Fruit fly (Drosophila melanogaster) whole organism, embryonic: ENCODE measurements around the gene sloth1.

Experiments
- ATbp ChIP-seq: fragments of 200-800 bp; sonication (Bioruptor generic); optimal IDR thresholded peaks from 2 replicates; lab custom pipeline; 2017; ENCODE audit warnings: missing biosample characterization, mild to moderate bottlenecking, missing genetic modification characterization, missing genetic modification reagents
- Asciz ChIP-seq: fragments of 200-800 bp; sonication (Bioruptor generic); optimal IDR thresholded peaks from 2 replicates; lab custom pipeline; 2017; ENCODE audit warnings: missing biosample characterization, mild to moderate bottlenecking, missing genetic modification characterization, missing genetic modification reagents
- Blimp-1 ChIP-seq: fragments of 200-800 bp; sonication (Bioruptor generic); optimal IDR thresholded peaks from 3 replicates; lab custom pipeline; 2018; ENCODE audit warnings: missing biosample characterization, missing genetic modification characterization, mild to moderate bottlenecking, moderate library complexity, missing genetic modification reagents
- CG10267 ChIP-seq: fragments of 200-800 bp; sonication (Bioruptor generic); optimal IDR thresholded peaks from 2 replicates; lab custom pipeline; 2018; ENCODE audit warnings: missing biosample characterization, mild to moderate bottlenecking, missing genetic modification characterization, moderate library complexity
- CG10366 ChIP-seq: fragments of 200-800 bp; sonication (Bioruptor generic); IDR thresholded peaks from 2 replicates; pipeline ENCODE4 v1.3.6; 2022; ENCODE audit warnings: missing biosample characterization, missing genetic modification characterization
- CG13624 ChIP-seq: fragments of 200-800 bp; sonication (Bioruptor generic); optimal IDR thresholded peaks from 2 replicates; lab custom pipeline; 2016; ENCODE audit warnings: missing biosample characterization, missing genetic modification characterization
- CG16815 ChIP-seq: fragments of 200-800 bp; sonication (Bioruptor generic); optimal IDR thresholded peaks from 3 replicates; lab custom pipeline; 2017; ENCODE audit warnings: missing biosample characterization, mild to moderate bottlenecking, missing genetic modification characterization
- CG17802 ChIP-seq: fragments of 200-800 bp; sonication (Bioruptor generic); optimal IDR thresholded peaks from 2 replicates; lab custom pipeline; 2018; ENCODE audit warnings: missing biosample characterization, mild to moderate bottlenecking, missing genetic modification characterization, moderate library complexity
- CG18619 ChIP-seq: fragments of 200-800 bp; sonication (Bioruptor generic); optimal IDR thresholded peaks from 3 replicates; lab custom pipeline; 2017; ENCODE audit warnings: missing biosample characterization, mild to moderate bottlenecking, missing genetic modification characterization
- CG2116 ChIP-seq: fragments of 200-800 bp; sonication (Bioruptor generic); optimal IDR thresholded peaks from 3 replicates; lab custom pipeline; 2018; ENCODE audit warnings: missing biosample characterization, mild to moderate bottlenecking, missing genetic modification characterization
- CG30020 ChIP-seq: fragments of 200-800 bp; optimal IDR thresholded peaks from 2 replicates; lab custom pipeline; 2019; ENCODE audit warnings: missing biosample characterization, mild to moderate bottlenecking, missing genetic modification characterization, moderate library complexity
- CG34422 ChIP-seq: fragments of 200-800 bp; sonication (Bioruptor generic); IDR thresholded peaks from 3 replicates; pipeline ENCODE4 v1.3.6; 2022; ENCODE audit warnings: missing biosample characterization, missing genetic modification characterization
- CG4282 ChIP-seq: fragments of 200-800 bp; sonication (Bioruptor generic); optimal IDR thresholded peaks from 2 replicates; lab custom pipeline; 2016; ENCODE audit warnings: missing biosample characterization, missing genetic modification characterization
- CG4707 ChIP-seq: fragments of 200-800 bp; sonication (Bioruptor generic); optimal IDR thresholded peaks from 2 replicates; lab custom pipeline; 2018; ENCODE audit warnings: missing biosample characterization, mild to moderate bottlenecking, missing genetic modification characterization, moderate library complexity
- CG8478 ChIP-seq: fragments of >200 bp; optimal IDR thresholded peaks from 2 replicates; lab custom pipeline; 2018
- CG9932 ChIP-seq: fragments of 200-800 bp; sonication (Bioruptor generic); IDR thresholded peaks from 2 replicates; pipeline ENCODE4 v1.3.6; 2022; ENCODE audit warnings: missing biosample characterization, missing genetic modification characterization
- CoRest ChIP-seq: fragments of 200-800 bp; sonication (Bioruptor generic); optimal IDR thresholded peaks from 3 replicates; lab custom pipeline; 2018; ENCODE audit warnings: missing biosample characterization, mild to moderate bottlenecking, missing genetic modification characterization, moderate library complexity
- D ChIP-seq, 2 experiments: fragments of 200-800 bp in 1 of 2; fragments of >200 bp in 1 of 2; sonication (Bioruptor generic) in 1 of 2; optimal IDR thresholded peaks; 2 replicates in 1 of 2; 3 replicates in 1 of 2; lab custom pipeline; 2017; ENCODE audit warnings: mild to moderate bottlenecking in 1 of 2, missing biosample characterization in 1 of 2, missing genetic modification characterization in 1 of 2, missing genetic modification reagents in 1 of 2
- Dip2 ChIP-seq: fragments of 200-800 bp; sonication (Bioruptor generic); IDR thresholded peaks from 2 replicates; pipeline ENCODE4 v1.3.6; 2022; ENCODE audit warnings: missing biosample characterization, missing genetic modification characterization
- Fer2 ChIP-seq: fragments of 200-800 bp; sonication (Bioruptor generic); optimal IDR thresholded peaks from 2 replicates; lab custom pipeline; 2018; ENCODE audit warnings: missing biosample characterization, mild to moderate bottlenecking, missing genetic modification characterization, moderate library complexity
- H15 ChIP-seq: fragments of 200-800 bp; sonication (Bioruptor generic); IDR thresholded peaks from 3 replicates; pipeline ENCODE4 v1.3.6; 2022; ENCODE audit warnings: missing biosample characterization, missing genetic modification characterization
- HLH4C ChIP-seq: fragments of 200-800 bp; sonication (Bioruptor generic); IDR thresholded peaks from 3 replicates; pipeline ENCODE4 v1.3.6; 2022; ENCODE audit warnings: missing biosample characterization, missing genetic modification characterization; ENCODE audit not compliant: partially characterized antibody
- Hr39 ChIP-seq: fragments of >200 bp; optimal IDR thresholded peaks from 2 replicates; lab custom pipeline; 2017
- NFAT ChIP-seq: fragments of 200-800 bp; sonication (Bioruptor generic); IDR thresholded peaks from 2 replicates; pipeline ENCODE4 v1.3.6; 2022; ENCODE audit warnings: missing biosample characterization, missing genetic modification characterization
- Nf-YB ChIP-seq: fragments of 200-800 bp; sonication (Bioruptor generic); optimal IDR thresholded peaks from 3 replicates; lab custom pipeline; 2019; ENCODE audit warnings: missing biosample characterization, mild to moderate bottlenecking, missing genetic modification characterization, moderate library complexity
- Sry-β ChIP-seq: fragments of 200-800 bp; sonication (Bioruptor generic); optimal IDR thresholded peaks from 2 replicates; lab custom pipeline; 2018; ENCODE audit warnings: missing biosample characterization, mild to moderate bottlenecking, missing genetic modification characterization, moderate library complexity
- Vsx1 ChIP-seq: fragments of 200-800 bp; sonication (Bioruptor generic); optimal IDR thresholded peaks from 2 replicates; lab custom pipeline; 2017; ENCODE audit warnings: missing biosample characterization, mild to moderate bottlenecking, missing genetic modification characterization, missing genetic modification reagents
- amos ChIP-seq: fragments of 200-800 bp; sonication (Bioruptor generic); IDR thresholded peaks from 2 replicates; pipeline ENCODE4 v1.3.6; 2022; ENCODE audit warnings: missing biosample characterization, missing genetic modification characterization; ENCODE audit not compliant: partially characterized antibody
- ara ChIP-seq: fragments of 200-800 bp; sonication (Bioruptor generic); IDR thresholded peaks from 2 replicates; pipeline ENCODE4 v1.3.6; 2022; ENCODE audit warnings: missing biosample characterization, missing genetic modification characterization
- cas ChIP-seq: fragments of 200-800 bp; sonication (Bioruptor generic); IDR thresholded peaks from 2 replicates; pipeline ENCODE4 v1.3.6; 2022; ENCODE audit warnings: missing biosample characterization, missing genetic modification characterization
- corto ChIP-seq: fragments of 200-800 bp; sonication (Bioruptor generic); optimal IDR thresholded peaks from 2 replicates; lab custom pipeline; 2016; ENCODE audit warnings: missing biosample characterization, mild to moderate bottlenecking, missing genetic modification characterization, moderate library complexity
- crc ChIP-seq: fragments of 200-800 bp; sonication (Bioruptor generic); optimal IDR thresholded peaks from 2 replicates; lab custom pipeline; 2016; ENCODE audit warnings: missing biosample characterization, missing genetic modification characterization
- en ChIP-seq: fragments of 200-800 bp; sonication (Bioruptor generic); optimal IDR thresholded peaks from 2 replicates; lab custom pipeline; 2016; ENCODE audit warnings: missing biosample characterization, missing genetic modification characterization
- gsb ChIP-seq: fragments of 200-800 bp; sonication (Bioruptor generic); IDR thresholded peaks from 2 replicates; pipeline ENCODE4 v1.3.6; 2022; ENCODE audit warnings: missing biosample characterization, missing genetic modification characterization
- h ChIP-seq: fragments of >200 bp; optimal IDR thresholded peaks from 2 replicates; lab custom pipeline; 2017
- her ChIP-seq: fragments of 200-800 bp; sonication (Bioruptor generic); optimal IDR thresholded peaks from 2 replicates; lab custom pipeline; 2016; ENCODE audit warnings: missing biosample characterization, missing genetic modification characterization
- jigr1 ChIP-seq: fragments of 200-800 bp; sonication (Bioruptor generic); IDR thresholded peaks from 3 replicates; pipeline ENCODE4 v1.3.6; 2022; ENCODE audit warnings: missing biosample characterization, missing genetic modification characterization
- jing ChIP-seq: fragments of 200-800 bp; sonication (Bioruptor generic); optimal IDR thresholded peaks from 2 replicates; lab custom pipeline; 2018; ENCODE audit warnings: missing biosample characterization, mild to moderate bottlenecking, missing genetic modification characterization
- kni ChIP-seq: fragments of 200-800 bp; sonication (Bioruptor generic); optimal IDR thresholded peaks from 3 replicates; lab custom pipeline; 2017; ENCODE audit warnings: mild to moderate bottlenecking, missing biosample characterization, missing genetic modification reagents, missing genetic modification characterization
- knrl ChIP-seq: fragments of 200-800 bp; sonication (Bioruptor generic); IDR thresholded peaks from 3 replicates; pipeline ENCODE4 v1.3.6; 2022; ENCODE audit warnings: missing biosample characterization, missing genetic modification characterization; ENCODE audit not compliant: partially characterized antibody
- lbe ChIP-seq: fragments of 200-800 bp; sonication (Bioruptor generic); optimal IDR thresholded peaks from 2 replicates; lab custom pipeline; 2016; ENCODE audit warnings: missing biosample characterization, mild to moderate bottlenecking, missing genetic modification characterization
- p53 ChIP-seq: fragments of 200-800 bp; sonication (Bioruptor generic); optimal IDR thresholded peaks from 2 replicates; lab custom pipeline; 2016; ENCODE audit warnings: missing biosample characterization, missing genetic modification characterization
- peb ChIP-seq: fragments of 200-800 bp; sonication (Bioruptor generic); IDR thresholded peaks from 2 replicates; pipeline ENCODE4 v1.3.6; 2022; ENCODE audit warnings: missing biosample characterization, missing genetic modification characterization
- seq ChIP-seq: fragments of 200-800 bp; sonication (Bioruptor generic); IDR thresholded peaks from 2 replicates; pipeline ENCODE4 v1.3.6; 2022; ENCODE audit warnings: missing biosample characterization, missing genetic modification characterization
- slou ChIP-seq: fragments of 200-800 bp; sonication (Bioruptor generic); optimal IDR thresholded peaks from 3 replicates; lab custom pipeline; 2016; ENCODE audit warnings: missing biosample characterization, missing genetic modification characterization
- sug ChIP-seq: fragments of 200-800 bp; optimal IDR thresholded peaks from 2 replicates; lab custom pipeline; 2019; ENCODE audit warnings: missing biosample characterization, mild to moderate bottlenecking, missing genetic modification characterization, moderate library complexity
- wek ChIP-seq: fragments of 200-800 bp; sonication (Bioruptor generic); optimal IDR thresholded peaks from 3 replicates; lab custom pipeline; 2018; ENCODE audit warnings: missing biosample characterization, mild to moderate bottlenecking, missing genetic modification characterization, moderate library complexity
- zf30C ChIP-seq: fragments of 200-800 bp; sonication (Bioruptor generic); optimal IDR thresholded peaks from 3 replicates; lab custom pipeline; 2018; ENCODE audit warnings: missing biosample characterization, mild to moderate bottlenecking, missing genetic modification characterization
- zfh1 ChIP-seq: fragments of 200-800 bp; sonication (Bioruptor generic); IDR thresholded peaks from 3 replicates; pipeline ENCODE4 v1.3.6; 2022; ENCODE audit warnings: missing biosample characterization, missing genetic modification characterization

Gene sloth1

dm6 chrX:6969364-6970137 lies 41.6 kb upstream of the sloth1 start, which contains the start of gene CG4586 (continued):
- TF ChIP-seq cas (GFP tag; lab: Robert Waterston, UW): peak; percentile 89
- TF ChIP-seq seq (GFP tag; lab: Robert Waterston, UW): peak; percentile 97
- peak; percentile 91 for TF ChIP-seq zfh1 (GFP tag; lab: Robert Waterston, UW)
- TF ChIP-seq Fer2 (tag; lab: Kevin White, UChicago): peak; percentile 84
- peak; percentile 84 for TF ChIP-seq sug (tag; lab: Kevin White, UChicago)
- TF ChIP-seq CG10267 (tag; lab: Kevin White, UChicago): peak; percentile 86
- no peak for TF ChIP-seq knrl (GFP tag; lab: Robert Waterston, UW)
- peak; percentile 92 for TF ChIP-seq Blimp-1 (GFP tag; lab: Kevin White, UChicago)
- peak; percentile 82 for TF ChIP-seq p53 (GFP tag; lab: Kevin White, UChicago)
- peak; percentile 87 for TF ChIP-seq CoRest (tag; lab: Kevin White, UChicago)
- TF ChIP-seq crc: peak; percentile 94
- TF ChIP-seq CG4707 (GFP tag; lab: Kevin White, UChicago): peak; percentile 86
- TF ChIP-seq peb (GFP tag; lab: Robert Waterston, UW): peak; percentile 77
- peak; percentile 90 for TF ChIP-seq gsb (GFP tag; lab: Robert Waterston, UW)
- peak; percentile 88 for TF ChIP-seq CG9932 (GFP tag; lab: Robert Waterston, UW)
- TF ChIP-seq kni (GFP tag; lab: Kevin White, UChicago): peak; percentile 34
- TF ChIP-seq Vsx1: peak; percentile 90
- peak; percentile 85 for TF ChIP-seq H15 (GFP tag; lab: Robert Waterston, UW)
- peak; percentile 96 for TF ChIP-seq Asciz
- TF ChIP-seq jing (GFP tag; lab: Kevin White, UChicago): peak; percentile 82
- TF ChIP-seq CG18619 (GFP tag; lab: Kevin White, UChicago): peak; percentile 93
- TF ChIP-seq Hr39 (lab: Kevin White, UChicago): no peak
- TF ChIP-seq jigr1 (GFP tag; lab: Robert Waterston, UW): peak; percentile 51; the same call in 1 of the 3 replicates
- TF ChIP-seq CG4282: peak; percentile 91
- peak; percentile 97 for TF ChIP-seq her
- peak; percentile 93 for TF ChIP-seq en (GFP tag; lab: Kevin White, UChicago)
- TF ChIP-seq CG34422 (GFP tag; lab: Robert Waterston, UW): peak; percentile 95
- no peak for TF ChIP-seq zf30C (GFP tag; lab: Kevin White, UChicago)
- no peak for TF ChIP-seq Dip2
- TF ChIP-seq D (optimal IDR thresholded peaks at IDR 0.05; lab: Kevin White, UChicago): no peak
- TF ChIP-seq D (GFP tag; optimal IDR thresholded peaks at IDR 0.05; lab: Kevin White, UChicago): peak; percentile 86
- TF ChIP-seq wek (GFP tag; lab: Kevin White, UChicago): peak; percentile 94
- TF ChIP-seq Nf-YB: peak; percentile 84
- TF ChIP-seq CG2116: peak; percentile 79
- TF ChIP-seq NFAT (GFP tag; lab: Robert Waterston, UW): peak; percentile 91
- peak; percentile 34 for TF ChIP-seq CG30020
- TF ChIP-seq CG16815 (GFP tag; lab: Kevin White, UChicago): peak; percentile 62
- no peak for TF ChIP-seq CG8478 (lab: Kevin White, UChicago)
- TF ChIP-seq Sry-β (GFP tag; lab: Kevin White, UChicago): peak; percentile 39
- TF ChIP-seq amos (GFP tag; lab: Robert Waterston, UW): no peak
- TF ChIP-seq lbe (GFP tag; lab: Kevin White, UChicago): peak; percentile 97
- peak; percentile 75 for TF ChIP-seq slou (GFP tag; lab: Kevin White, UChicago)
- TF ChIP-seq CG17802 (tag; lab: Kevin White, UChicago): peak; percentile 80
- peak; percentile 96 for TF ChIP-seq ATbp (GFP tag; lab: Kevin White, UChicago)
- peak; percentile 92 for TF ChIP-seq CG10366 (GFP tag; lab: Robert Waterston, UW)
- TF ChIP-seq HLH4C (GFP tag; lab: Robert Waterston, UW): no peak
- TF ChIP-seq corto (GFP tag; lab: Kevin White, UChicago): peak; percentile 96
- peak; percentile 97 for TF ChIP-seq CG13624
- TF ChIP-seq h (lab: Kevin White, UChicago): no peak
- peak; percentile 93 for TF ChIP-seq ara (GFP tag; lab: Robert Waterston, UW)
